Worm (Caenorhabditis elegans): ENCODE measurements around the gene F27B10.1.

- TF ChIP-seq mab-5 (tag; optimal IDR thresholded peaks at IDR 0.05) = no peak
- TF ChIP-seq nhr-28 (tag; optimal IDR thresholded peaks at IDR 0.05) = no peak
- no peak for TF ChIP-seq ces-1 (GFP tag; optimal IDR thresholded peaks at IDR 0.05)
- no peak for TF ChIP-seq blmp-1 (tag; optimal IDR thresholded peaks at IDR 0.05)
- no peak for TF ChIP-seq lin-32 (GFP tag; optimal IDR thresholded peaks at IDR 0.05)
- no peak for TF ChIP-seq tbx-8 (GFP tag; optimal IDR thresholded peaks at IDR 0.05)
- no peak for TF ChIP-seq elt-3 (tag; optimal IDR thresholded peaks at IDR 0.05)
- TF ChIP-seq flh-1 (GFP tag; optimal IDR thresholded peaks at IDR 0.05) = no peak
- no peak for TF ChIP-seq hlh-1 (tag; optimal IDR thresholded peaks at IDR 0.05)
- TF ChIP-seq mep-1 (tag; optimal IDR thresholded peaks at IDR 0.05) = no peak
- no peak for TF ChIP-seq ztf-11 (tag; optimal IDR thresholded peaks at IDR 0.05)
- no peak for TF ChIP-seq snpc-4 (tag; optimal IDR thresholded peaks at IDR 0.05)
- no peak for TF ChIP-seq unc-62 (GFP tag; optimal IDR thresholded peaks at IDR 0.05)
- no peak for TF ChIP-seq ceh-83 (GFP tag; optimal IDR thresholded peaks at IDR 0.05)
These were observed at the start of gene F27B10.1 for ce11 chrV:7072309-7072708.

All from whole organism, mixed stage, embryonic.